Worm (Caenorhabditis elegans) whole organism, L1 larva: ENCODE data around the gene pid-5.
A peak's percentile ranks its signal among the peaks of the same experiment; 100 is the strongest.

Experiments
- C04F5.9 ChIP-seq: sonication (generic microtip); optimal IDR thresholded peaks from 2 replicates; lab custom pipeline; 2016; ENCODE audit warnings: missing genetic modification characterization, missing compliant biosample characterization
- C16A3.4 ChIP-seq: fragments of 150-350 bp; optimal IDR thresholded peaks from 2 replicates; lab custom pipeline; 2014; ENCODE audit warnings: missing biosample characterization, missing genetic modification characterization
- C34B4.2 ChIP-seq: sonication (generic microtip); optimal IDR thresholded peaks from 2 replicates; lab custom pipeline; 2017; ENCODE audit warnings: mild to moderate bottlenecking, missing genetic modification characterization, missing compliant biosample characterization
- aly-2 ChIP-seq: fragments of 150-350 bp; optimal IDR thresholded peaks from 2 replicates; lab custom pipeline; 2014; ENCODE audit warnings: missing biosample characterization, missing genetic modification characterization
- ama-1 ChIP-seq: fragments of 150-350 bp; optimal IDR thresholded peaks from 2 replicates; lab custom pipeline; 2014
- blmp-1 ChIP-seq: fragments of 150-350 bp; optimal IDR thresholded peaks from 2 replicates; lab custom pipeline; 2014; ENCODE audit warnings: missing biosample characterization, missing genetic modification characterization
- ceh-82 ChIP-seq, 3 experiments: fragments of 150-350 bp in 1 of 3; sonication (generic microtip) in 2 of 3; optimal IDR thresholded peaks; 2 replicates each; lab custom pipeline; 2014 to 2017; ENCODE audit warnings: missing biosample characterization in 3 of 3, missing genetic modification characterization in 3 of 3
- dsc-1 ChIP-seq: sonication (generic microtip); optimal IDR thresholded peaks from 2 replicates; lab custom pipeline; 2016; ENCODE audit warnings: mild to moderate bottlenecking, missing genetic modification characterization, missing compliant biosample characterization
- efl-3 ChIP-seq: fragments of 200-800 bp; sonication (Bioruptor generic); optimal IDR thresholded peaks from 2 replicates; lab custom pipeline; 2018; ENCODE audit warnings: mild to moderate bottlenecking, missing genetic modification characterization, missing compliant biosample characterization
- egl-13 ChIP-seq: sonication (generic microtip); optimal IDR thresholded peaks from 2 replicates; lab custom pipeline; 2016; ENCODE audit warnings: missing genotype, missing genetic modification reagents, missing genetic modification characterization, missing compliant biosample characterization
- elt-2 ChIP-seq: sonication (generic microtip); optimal IDR thresholded peaks from 2 replicates; lab custom pipeline; 2016; ENCODE audit warnings: missing genetic modification characterization, mild to moderate bottlenecking, inconsistent platforms, missing compliant biosample characterization, missing genetic modification reagents
- fkh-10 ChIP-seq: sonication (generic microtip); optimal IDR thresholded peaks from 2 replicates; lab custom pipeline; 2017; ENCODE audit warnings: missing biosample characterization, missing genetic modification reagents, missing genetic modification characterization
- fos-1 ChIP-seq: fragments of 150-350 bp; optimal IDR thresholded peaks from 2 replicates; lab custom pipeline; 2014; ENCODE audit warnings: missing biosample characterization, missing genetic modification characterization
- grh-1 ChIP-seq: fragments of 200-800 bp; sonication (Bioruptor generic); IDR thresholded peaks from 2 replicates; pipeline ENCODE4 v1.3.6; 2022; ENCODE audit warnings: missing genetic modification reagents, missing genetic modification characterization, missing compliant biosample characterization
- hlh-4 ChIP-seq: sonication (generic microtip); optimal IDR thresholded peaks from 2 replicates; lab custom pipeline; 2016; ENCODE audit warnings: mild to moderate bottlenecking, missing genetic modification characterization, missing compliant biosample characterization
- hpl-2 ChIP-seq: fragments of 150-350 bp; optimal IDR thresholded peaks from 2 replicates; lab custom pipeline; 2014; ENCODE audit warnings: missing biosample characterization, missing genetic modification reagents, missing genetic modification characterization
- lin-39 ChIP-seq: fragments of 150-350 bp; optimal IDR thresholded peaks from 2 replicates; lab custom pipeline; 2014; ENCODE audit warnings: missing biosample characterization, missing genetic modification reagents, missing genetic modification characterization
- lir-3 ChIP-seq: sonication (generic microtip); optimal IDR thresholded peaks from 2 replicates; lab custom pipeline; 2016; ENCODE audit warnings: mild to moderate bottlenecking, missing genetic modification characterization, moderate library complexity, missing compliant biosample characterization; ENCODE audit not compliant: poor library complexity
- lsy-2 ChIP-seq, 2 experiments: fragments of 150-350 bp; optimal IDR thresholded peaks; 2 replicates each; lab custom pipeline; 2014; ENCODE audit warnings: missing biosample characterization in 2 of 2, missing genetic modification characterization in 2 of 2
- mab-9 ChIP-seq: fragments of 200-800 bp; sonication (Bioruptor generic); IDR thresholded peaks from 2 replicates; pipeline ENCODE4 v1.3.6; 2022; ENCODE audit warnings: missing genetic modification reagents, missing genetic modification characterization, missing compliant biosample characterization
- mdl-1 ChIP-seq, 2 experiments: fragments of 150-350 bp; optimal IDR thresholded peaks; 2 replicates each; lab custom pipeline; 2014 to 2017; ENCODE audit warnings: missing biosample characterization in 2 of 2, missing genetic modification characterization in 2 of 2, inconsistent platforms in 1 of 2
- nhr-11 ChIP-seq: fragments of 150-350 bp; optimal IDR thresholded peaks from 2 replicates; lab custom pipeline; 2014; ENCODE audit warnings: missing biosample characterization, missing genetic modification characterization
- nhr-237 ChIP-seq: fragments of 150-350 bp; optimal IDR thresholded peaks from 2 replicates; lab custom pipeline; 2014; ENCODE audit warnings: missing biosample characterization, missing genetic modification characterization
- nhr-28 ChIP-seq: fragments of 150-350 bp; optimal IDR thresholded peaks from 2 replicates; lab custom pipeline; 2014; ENCODE audit warnings: missing biosample characterization, missing genetic modification characterization
- nhr-47 ChIP-seq: sonication (generic microtip); optimal IDR thresholded peaks from 2 replicates; lab custom pipeline; 2016; ENCODE audit warnings: mild to moderate bottlenecking, missing genetic modification characterization, moderate library complexity, missing compliant biosample characterization
- nhr-84 ChIP-seq: sonication (generic microtip); optimal IDR thresholded peaks from 2 replicates; lab custom pipeline; 2017; ENCODE audit warnings: missing biosample characterization, missing genetic modification characterization
- nhr-85 ChIP-seq: sonication (generic microtip); peaks from one replicate; lab custom pipeline; 2016; ENCODE audit warnings: missing genetic modification characterization, inconsistent platforms, missing compliant biosample characterization
- nhr-90 ChIP-seq: sonication (generic microtip); optimal IDR thresholded peaks from 2 replicates; lab custom pipeline; 2016; ENCODE audit warnings: mild to moderate bottlenecking, missing genetic modification characterization, missing compliant biosample characterization; ENCODE audit not compliant: poor library complexity
- pag-3 ChIP-seq: sonication (generic microtip); optimal IDR thresholded peaks from 2 replicates; lab custom pipeline; 2017; ENCODE audit warnings: missing genetic modification characterization, mild to moderate bottlenecking, missing compliant biosample characterization, antibody characterized with exemption, borderline replicate concordance; ENCODE audit not compliant: insufficient read depth
- pqm-1 ChIP-seq: sonication (generic microtip); optimal IDR thresholded peaks from 3 replicates; lab custom pipeline; 2017; ENCODE audit warnings: missing biosample characterization, missing genetic modification characterization
- rnt-1 ChIP-seq: sonication (generic microtip); optimal IDR thresholded peaks from 2 replicates; lab custom pipeline; 2016; ENCODE audit warnings: mild to moderate bottlenecking, missing genetic modification characterization, moderate library complexity, missing compliant biosample characterization
- snpc-4 ChIP-seq: fragments of 150-350 bp; optimal IDR thresholded peaks from 2 replicates; lab custom pipeline; 2014; ENCODE audit warnings: missing biosample characterization, missing genetic modification characterization
- sox-4 ChIP-seq: sonication (generic microtip); optimal IDR thresholded peaks from 2 replicates; lab custom pipeline; 2016; ENCODE audit warnings: missing genetic modification characterization, missing compliant biosample characterization
- sptf-1 ChIP-seq: fragments of 150-350 bp; optimal IDR thresholded peaks from 2 replicates; lab custom pipeline; 2014; ENCODE audit warnings: missing biosample characterization, missing genetic modification characterization
- swsn-7 ChIP-seq: sonication (generic microtip); optimal IDR thresholded peaks from 2 replicates; lab custom pipeline; 2016; ENCODE audit warnings: missing genetic modification characterization, missing compliant biosample characterization
- tlp-1 ChIP-seq: fragments of 150-350 bp; optimal IDR thresholded peaks from 2 replicates; lab custom pipeline; 2014; ENCODE audit warnings: missing biosample characterization, missing genetic modification characterization
- unc-130 ChIP-seq: fragments of 150-350 bp; optimal IDR thresholded peaks from 2 replicates; lab custom pipeline; 2017; ENCODE audit warnings: missing biosample characterization, missing genetic modification characterization, inconsistent platforms
- unc-62 ChIP-seq: fragments of 150-350 bp; optimal IDR thresholded peaks from 2 replicates; lab custom pipeline; 2014; ENCODE audit warnings: missing biosample characterization, missing genetic modification reagents, missing genetic modification characterization
- vab-15 ChIP-seq: sonication (generic microtip); optimal IDR thresholded peaks from 2 replicates; lab custom pipeline; 2017; ENCODE audit warnings: missing genotype, mild to moderate bottlenecking, missing genetic modification characterization, missing compliant biosample characterization
- xbp-1 ChIP-seq: sonication (generic microtip); optimal IDR thresholded peaks from 2 replicates; lab custom pipeline; 2016; ENCODE audit warnings: missing genetic modification characterization, missing compliant biosample characterization
- ztf-11 ChIP-seq, 2 experiments: sonication (generic microtip); optimal IDR thresholded peaks; 2 replicates each; lab custom pipeline; 2016 to 2017; ENCODE audit warnings: missing genetic modification characterization in 2 of 2, missing biosample characterization in 1 of 2, missing compliant biosample characterization in 1 of 2

pid-5 gene

ce11 chrV:4194587-4195211 is 19.0 kb downstream of the pid-5 start, which contains the start of gene Y45G5AM.9 (continued):
- TF ChIP-seq hpl-2: peak; percentile 3
- TF ChIP-seq sox-4 (tag; lab: Kevin White, UChicago): peak; percentile 54
- no peak for TF ChIP-seq efl-3 (GFP tag; lab: Kevin White, UChicago)
- TF ChIP-seq nhr-11 (tag; lab: Kevin White, UChicago): peak; percentile 9
- peak; percentile 53 for TF ChIP-seq unc-130 (tag; lab: Kevin White, UChicago)
- TF ChIP-seq ztf-11 (tag; optimal IDR thresholded peaks at IDR 0.05; lab: Kevin White, UChicago): peak in 1 of 2 experiments; percentile 36
- no peak for TF ChIP-seq C34B4.2
- TF ChIP-seq pag-3: peak; percentile 19
- peak; percentile 82 for TF ChIP-seq xbp-1 (tag; lab: Kevin White, UChicago)
- TF ChIP-seq fkh-10 (GFP tag; lab: Kevin White, UChicago): peak; percentile 55
- no peak for TF ChIP-seq ama-1 (lab: Kevin White, UChicago)
- peak; percentile 73 for TF ChIP-seq egl-13
- peak; percentile 87 for TF ChIP-seq lsy-2 (tag; optimal IDR thresholded peaks at IDR 0.05; lab: Kevin White, UChicago)
- peak; percentile 43 for TF ChIP-seq blmp-1 (tag; lab: Kevin White, UChicago)
- peak; percentile 69 for TF ChIP-seq fos-1 (tag; lab: Kevin White, UChicago)
- peak; percentile 79 for TF ChIP-seq grh-1 (GFP tag; lab: Robert Waterston, UW)
- peak; percentile 88 for TF ChIP-seq C16A3.4 (tag; lab: Kevin White, UChicago)
- TF ChIP-seq pqm-1: no peak
- TF ChIP-seq nhr-28 (tag; lab: Kevin White, UChicago): no peak
- TF ChIP-seq mdl-1 (tag; optimal IDR thresholded peaks at IDR 0.05; lab: Kevin White, UChicago): peak in 1 of 2 experiments; percentile 77
- TF ChIP-seq nhr-84: no peak
- TF ChIP-seq nhr-85 (tag; lab: Kevin White, UChicago): peak; percentile 88
- TF ChIP-seq sptf-1 (tag; lab: Kevin White, UChicago): no peak
- TF ChIP-seq nhr-47 (tag; lab: Kevin White, UChicago): peak; percentile 89
- TF ChIP-seq aly-2 (tag; lab: Kevin White, UChicago): no peak
- peak; percentile 37 for TF ChIP-seq elt-2 (tag; lab: Kevin White, UChicago)
- TF ChIP-seq lin-39: peak; percentile 29
- no peak for TF ChIP-seq tlp-1 (tag; lab: Kevin White, UChicago)
- TF ChIP-seq unc-62 (GFP tag; lab: Kevin White, UChicago): no peak
- no peak for TF ChIP-seq lir-3
- TF ChIP-seq dsc-1 (tag; lab: Kevin White, UChicago): peak; percentile 84
- peak; percentile 82 for TF ChIP-seq swsn-7 (tag; lab: Kevin White, UChicago)
- peak; percentile 61 for TF ChIP-seq snpc-4 (tag; lab: Kevin White, UChicago)

- TF ChIP-seq tlp-1 (tag; lab: Kevin White, UChicago) (no peak), hlh-4 (tag; lab: Kevin White, UChicago) (no peak), xbp-1 (tag; lab: Kevin White, UChicago) (no peak)
These were observed 19.6 kb downstream of the pid-5 start, which contains the start of gene algn-5 for ce11 chrV:4195283-4195682. TSS of gene algn-5 (plus strand) at chrV:4195577.

- TF ChIP-seq mab-9 (GFP tag; lab: Robert Waterston, UW) (no peak), ceh-82 (tag; optimal IDR thresholded peaks at IDR 0.05; lab: Kevin White, UChicago) (no peak), tlp-1 (tag; lab: Kevin White, UChicago) (no peak), rnt-1 (tag; lab: Kevin White, UChicago) (no peak), vab-15 (tag; lab: Kevin White, UChicago) (no peak), nhr-237 (no peak), efl-3 (GFP tag; lab: Kevin White, UChicago) (no peak), nhr-90 (tag; lab: Kevin White, UChicago) (no peak), aly-2 (tag; lab: Kevin White, UChicago) (no peak), C04F5.9 (tag; lab: Kevin White, UChicago) (no peak)
These were observed 23.5 kb downstream of the pid-5 start, which contains the start of gene rpac-40 for ce11 chrV:4199185-4199584. TSS of gene rpac-40 (plus strand) at chrV:4199485.
